Worm (Caenorhabditis elegans) whole organism, L3 larva: ENCODE data around the gene F23H12.10.

Experiments
- ceh-82 ChIP-seq: fragments of 150-350 bp; optimal IDR thresholded peaks from 2 replicates; lab custom pipeline; 2014; ENCODE audit warnings: missing biosample characterization, missing genetic modification characterization
- jun-1 ChIP-seq: fragments of 150-350 bp; optimal IDR thresholded peaks from 2 replicates; lab custom pipeline; 2014; ENCODE audit warnings: missing biosample characterization, missing genetic modification reagents, missing genetic modification characterization
- lin-15B ChIP-seq: fragments of 150-350 bp; optimal IDR thresholded peaks from 2 replicates; lab custom pipeline; 2014; ENCODE audit warnings: missing biosample characterization, missing genetic modification characterization
- lin-39 ChIP-seq: fragments of 150-350 bp; optimal IDR thresholded peaks from 2 replicates; lab custom pipeline; 2018; ENCODE audit warnings: missing biosample characterization, missing genetic modification reagents, missing genetic modification characterization
- mdl-1 ChIP-seq: fragments of 150-350 bp; optimal IDR thresholded peaks from 2 replicates; lab custom pipeline; 2014; ENCODE audit warnings: missing biosample characterization, missing genetic modification characterization
- mml-1 ChIP-seq: fragments of 150-350 bp; sonication (generic microtip); optimal IDR thresholded peaks from 3 replicates; lab custom pipeline; 2014; ENCODE audit warnings: missing biosample characterization, missing genetic modification characterization
- nfya-1 ChIP-seq: sonication (generic microtip); optimal IDR thresholded peaks from 2 replicates; lab custom pipeline; 2017; ENCODE audit warnings: missing genetic modification characterization, mild to moderate bottlenecking, missing compliant biosample characterization, antibody characterized with exemption, moderate library complexity; ENCODE audit not compliant: insufficient read depth
- nhr-12 ChIP-seq: fragments of 150-350 bp; optimal IDR thresholded peaks from 2 replicates; lab custom pipeline; 2014; ENCODE audit warnings: missing biosample characterization, missing genetic modification characterization
- nhr-237 ChIP-seq: fragments of 150-350 bp; optimal IDR thresholded peaks from 2 replicates; lab custom pipeline; 2014; ENCODE audit warnings: missing biosample characterization, missing genetic modification characterization
- nhr-43 ChIP-seq: sonication (generic microtip); optimal IDR thresholded peaks from 2 replicates; lab custom pipeline; 2016; ENCODE audit warnings: mild to moderate bottlenecking, missing genetic modification characterization, missing compliant biosample characterization; ENCODE audit not compliant: poor library complexity, severe bottlenecking
- skn-1 ChIP-seq: fragments of 150-350 bp; optimal IDR thresholded peaks from 2 replicates; lab custom pipeline; 2014; ENCODE audit warnings: missing biosample characterization, missing genetic modification characterization
- snpc-4 ChIP-seq: fragments of 150-350 bp; optimal IDR thresholded peaks from 2 replicates; lab custom pipeline; 2014; ENCODE audit warnings: missing biosample characterization, missing genetic modification characterization
- zag-1 ChIP-seq: fragments of 150-350 bp; optimal IDR thresholded peaks from 2 replicates; lab custom pipeline; 2014; ENCODE audit warnings: missing biosample characterization, missing genetic modification characterization
- ztf-11 ChIP-seq: fragments of 150-350 bp; optimal IDR thresholded peaks from 2 replicates; lab custom pipeline; 2014; ENCODE audit warnings: missing biosample characterization, missing genetic modification characterization

DNA sequence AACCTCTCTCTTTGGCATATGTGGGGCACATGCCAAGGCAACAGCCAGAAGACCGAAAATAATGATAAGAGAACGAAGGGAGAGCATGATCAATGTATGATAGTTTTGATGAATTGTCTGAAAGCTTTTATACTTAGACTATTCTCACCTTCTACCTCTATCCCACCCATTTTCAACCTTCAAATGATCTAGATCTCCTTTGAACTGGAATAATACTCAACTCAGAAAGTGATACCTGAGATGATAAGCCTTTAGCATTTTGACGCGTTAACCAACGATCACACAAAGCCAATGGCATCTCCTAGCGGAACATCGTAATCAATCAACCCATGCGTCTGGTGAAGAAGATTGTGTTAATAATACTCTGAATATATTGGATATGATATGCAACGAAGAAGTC is 30.5 kb upstream of the F23H12.10 start, which contains the start of gene K01D12.9:
- TF ChIP-seq nhr-237 (tag; lab: Kevin White, UChicago) = no peak
- TF ChIP-seq nhr-12 (tag; lab: Kevin White, UChicago) = no peak
- no peak for TF ChIP-seq jun-1 (tag; lab: Kevin White, UChicago)
- no peak for TF ChIP-seq lin-39 (tag; lab: Kevin White, UChicago)
- TF ChIP-seq snpc-4 (tag; lab: Kevin White, UChicago) = no peak
- TF ChIP-seq skn-1 (tag; lab: Kevin White, UChicago) = no peak
- TF ChIP-seq lin-15B (tag; lab: Kevin White, UChicago) = no peak
- no peak for TF ChIP-seq ceh-82 (tag; lab: Kevin White, UChicago)
- no peak for TF ChIP-seq mdl-1 (tag; lab: Kevin White, UChicago)
- TF ChIP-seq nhr-43 = no peak
- no peak for TF ChIP-seq ztf-11
- no peak for TF ChIP-seq nfya-1 (tag; lab: Kevin White, UChicago)
- TF ChIP-seq zag-1 (tag; lab: Kevin White, UChicago) = no peak
- TF ChIP-seq mml-1 = no peak
